Worm (Caenorhabditis elegans): ENCODE measurements around the gene F31F4.17.
"Not testable (repeated sequence)": the region's sequence is repeated elsewhere in the genome, so short reads cannot be mapped to it uniquely, and the experiment has no call there.

F31F4.17 gene

DNA sequence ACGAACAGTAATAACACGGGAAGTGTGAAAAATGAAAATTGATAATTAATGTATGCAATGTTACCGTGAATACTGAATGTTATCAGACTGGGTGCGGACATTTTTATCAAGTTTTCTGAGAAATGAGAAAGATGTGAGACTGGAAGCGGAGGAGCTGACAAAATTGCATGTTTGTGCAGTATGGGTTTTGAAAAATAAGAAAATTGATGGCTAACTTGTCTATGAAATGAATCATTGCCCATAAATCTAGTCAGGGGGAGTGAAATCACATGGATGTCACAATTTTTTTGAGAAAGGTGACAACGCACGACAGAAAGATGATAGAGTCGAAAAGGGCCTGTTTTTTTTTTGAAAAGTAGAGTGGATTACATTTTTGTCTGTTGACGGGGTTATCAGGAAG lies 11.2 kb upstream of the F31F4.17 start, which contains the start of gene sru-24:
sru-24 (minus strand) TSS at position 101 of the 400 bp plus-strand sequence.
- no peak for TF ChIP-seq elt-2 (tag; optimal IDR thresholded peaks at IDR 0.05)
- no peak for TF ChIP-seq ztf-16 (tag; optimal IDR thresholded peaks at IDR 0.05)
- no peak for TF ChIP-seq nhr-232 (tag; optimal IDR thresholded peaks at IDR 0.05)
- no peak for TF ChIP-seq ceh-31 (tag; optimal IDR thresholded peaks at IDR 0.05)
- TF ChIP-seq pqm-1 (tag; optimal IDR thresholded peaks at IDR 0.05), result no peak
- no peak for TF ChIP-seq pag-3 (tag; optimal IDR thresholded peaks at IDR 0.05; ENCODE audit: borderline replicate concordance)
- no peak for TF ChIP-seq unc-3 (GFP tag; conservative IDR thresholded peaks at IDR 0.05)
- no peak for TF ChIP-seq unc-3 (tag; optimal IDR thresholded peaks at IDR 0.05)
- no peak for TF ChIP-seq hlh-15 (tag; optimal IDR thresholded peaks at IDR 0.05)
- TF ChIP-seq ceh-2 (tag; optimal IDR thresholded peaks at IDR 0.05), result no peak

DNA sequence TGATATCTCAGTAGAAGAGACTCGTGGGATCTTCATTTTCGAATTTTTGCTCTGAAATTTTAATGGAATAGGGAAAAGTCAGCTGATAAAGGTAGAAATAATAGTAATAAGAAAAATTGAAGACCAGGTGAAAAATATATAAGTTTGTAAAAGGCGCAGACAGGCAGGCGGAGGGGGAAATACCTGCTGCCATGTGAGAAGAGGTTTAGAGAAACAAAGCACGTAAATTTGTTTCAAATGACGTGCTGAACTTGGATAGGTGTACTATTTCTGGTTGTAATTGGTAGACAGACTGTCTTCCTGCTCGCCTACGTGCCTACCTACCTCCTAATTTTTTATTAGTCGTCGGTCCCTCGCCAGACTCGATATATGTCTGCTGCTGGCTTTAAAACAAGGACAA lies 7.3 kb upstream of the F31F4.17 start, which contains the start of gene nhr-180:
nhr-180 (minus strand) TSS at position 52 of the 400 bp plus-strand sequence.
- TF ChIP-seq elt-2 (tag; optimal IDR thresholded peaks at IDR 0.05) (no peak), ceh-14 (tag; optimal IDR thresholded peaks at IDR 0.05) (no peak), ceh-30 (tag; optimal IDR thresholded peaks at IDR 0.05) (no peak), dve-1 (tag; optimal IDR thresholded peaks at IDR 0.05) (no peak), pha-4 (tag; optimal IDR thresholded peaks at IDR 0.05) (no peak), T23F11.4 (GFP tag; optimal IDR thresholded peaks at IDR 0.05) (no peak), ref-2 (tag; optimal IDR thresholded peaks at IDR 0.05) (no peak), ceh-45 (GFP tag; IDR thresholded peaks at IDR 0.05) (no peak)

DNA sequence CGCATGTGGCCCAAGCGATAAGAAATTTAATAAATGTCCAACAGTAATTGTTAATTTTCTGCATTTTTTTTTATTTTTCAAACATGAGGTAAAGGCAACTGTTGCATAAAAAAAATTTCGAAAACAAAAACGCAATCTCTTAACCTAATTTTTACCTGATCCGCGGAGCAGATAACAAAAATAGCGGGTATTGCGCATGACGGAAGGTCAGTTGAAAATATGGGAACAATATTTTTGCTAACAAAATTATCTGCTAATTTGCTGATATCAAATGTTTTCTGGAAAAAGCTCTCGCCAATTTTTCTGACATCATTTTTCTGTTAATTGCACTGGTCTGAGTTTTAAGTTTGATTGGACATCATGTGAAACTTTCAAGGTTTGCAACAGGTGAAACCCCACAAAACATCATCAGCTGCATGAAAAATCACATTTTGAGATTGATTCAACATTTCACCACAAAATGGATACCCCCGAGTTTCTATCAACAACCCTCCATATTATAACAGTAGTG lies 4.3 kb upstream of the F31F4.17 start, which contains the start of the genes F31F4.11 and srh-266:
F31F4.11 (minus strand) TSS at position 101 of the 511 bp plus-strand sequence.
srh-266 (plus strand) TSS at position 461 of the 511 bp plus-strand sequence.
- no peak for TF ChIP-seq sdc-2 (tag; optimal IDR thresholded peaks at IDR 0.05)
- TF ChIP-seq pag-3 (tag; optimal IDR thresholded peaks at IDR 0.05; ENCODE audit: borderline replicate concordance), result no peak
- TF ChIP-seq C08G9.2 (tag; optimal IDR thresholded peaks at IDR 0.05), result no peak
- TF ChIP-seq dve-1 (tag; optimal IDR thresholded peaks at IDR 0.05), result no peak
- TF ChIP-seq hlh-15 (tag; optimal IDR thresholded peaks at IDR 0.05), result no peak

DNA sequence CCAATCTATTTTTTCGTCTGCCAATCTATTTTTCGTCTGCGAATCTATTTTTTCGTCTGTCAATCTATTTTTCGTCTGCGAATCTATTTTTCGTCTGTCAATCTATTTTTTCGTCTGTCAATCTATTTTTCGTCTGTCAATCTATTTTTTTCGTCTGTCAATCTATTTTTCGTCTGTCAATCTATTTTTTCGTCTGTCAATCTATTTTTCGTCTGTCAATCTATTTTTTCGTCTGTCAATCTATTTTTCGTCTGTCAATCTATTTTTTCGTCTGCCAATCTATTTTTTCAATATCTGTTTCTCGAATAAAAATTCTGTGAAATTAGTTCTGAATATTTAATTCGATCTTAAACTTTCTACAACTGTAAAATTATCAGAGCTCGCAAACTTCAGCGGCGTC lies 2.0 kb downstream of the F31F4.17 start:
- TF ChIP-seq unc-3 (GFP tag; conservative IDR thresholded peaks at IDR 0.05), result 0 out of 2 replicates have a peak, but pooled peaks have one; percentile 49
- not testable (repeated sequence) for TF ChIP-seq unc-3 (tag; optimal IDR thresholded peaks at IDR 0.05)

DNA sequence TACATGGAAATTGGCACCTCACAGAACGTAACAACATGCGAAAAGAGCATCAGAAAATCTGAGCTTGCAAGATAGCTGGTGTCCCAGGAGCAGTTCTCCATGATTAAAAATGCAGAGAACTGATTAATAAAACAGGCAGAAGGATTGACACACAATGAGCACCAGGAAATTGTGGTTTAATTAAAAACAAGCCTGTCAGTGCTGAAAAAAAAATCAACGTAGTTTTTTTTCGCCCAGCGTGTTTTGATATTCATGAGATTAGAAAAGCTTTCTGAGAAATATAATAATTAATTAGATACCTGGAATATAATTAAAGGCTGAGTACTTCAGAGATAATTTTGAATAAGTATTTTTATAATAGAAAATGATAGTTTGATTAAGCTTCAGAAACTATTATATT lies 2.4 kb downstream of the F31F4.17 start, which contains the start of gene srh-246:
srh-246 (minus strand) TSS at position 101 of the 400 bp plus-strand sequence.
- TF ChIP-seq F13H6.1 (tag; optimal IDR thresholded peaks at IDR 0.05) (no peak), ztf-16 (tag; optimal IDR thresholded peaks at IDR 0.05) (no peak), unc-86 (tag; optimal IDR thresholded peaks at IDR 0.05) (no peak), ceh-9 (tag; optimal IDR thresholded peaks at IDR 0.05) (no peak), pqm-1 (tag; optimal IDR thresholded peaks at IDR 0.05) (no peak), K02D7.2 (tag; optimal IDR thresholded peaks at IDR 0.05) (no peak), ceh-48 (tag; optimal IDR thresholded peaks at IDR 0.05) (no peak), ceh-31 (tag; optimal IDR thresholded peaks at IDR 0.05) (no peak)

DNA sequence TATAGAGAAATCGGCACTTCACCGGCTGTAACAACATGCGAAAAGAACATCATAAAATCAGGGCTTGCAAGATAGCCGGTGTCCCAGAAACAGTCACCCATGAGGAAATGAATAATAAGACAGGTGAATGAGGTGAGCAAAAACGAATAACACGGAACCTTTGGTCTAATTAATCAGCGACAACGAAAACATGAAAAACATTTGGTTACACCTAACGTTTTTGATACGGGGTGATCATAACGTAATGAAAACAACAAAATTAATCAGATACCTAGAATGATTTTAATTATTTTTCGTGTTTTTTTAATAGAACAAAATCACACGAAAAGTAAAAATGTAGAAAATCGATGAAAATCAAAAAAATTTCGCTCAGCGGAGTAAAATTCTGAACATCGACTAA lies 4.3 kb downstream of the F31F4.17 start, which contains the start of gene srh-245:
srh-245 (minus strand) TSS at position 101 of the 400 bp plus-strand sequence.
- no peak for TF ChIP-seq ahr-1 (tag; optimal IDR thresholded peaks at IDR 0.05)
- no peak for TF ChIP-seq sox-4 (tag; optimal IDR thresholded peaks at IDR 0.05)
- TF ChIP-seq ttx-3 (tag; optimal IDR thresholded peaks at IDR 0.05), result no peak

DNA sequence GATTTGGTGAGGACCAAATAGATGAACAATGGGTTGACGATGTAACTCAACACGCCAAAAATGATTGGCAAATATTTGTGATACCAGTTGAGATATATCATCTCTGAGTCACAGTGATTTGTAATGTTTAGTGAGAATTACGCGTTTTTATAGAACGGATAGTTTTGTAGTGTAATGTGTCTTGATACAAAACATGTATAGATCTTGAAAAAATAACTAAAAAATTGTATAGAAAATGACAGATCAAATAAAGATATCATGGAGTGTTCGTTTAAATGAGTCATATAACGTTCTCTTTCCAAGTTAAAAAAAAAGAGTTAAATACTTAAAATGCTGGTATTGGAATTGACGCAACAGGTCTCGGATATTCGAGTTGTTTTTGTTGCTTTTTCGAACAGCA lies 5.7 kb downstream of the F31F4.17 start, which contains the start of gene srj-6:
srj-6 (minus strand) TSS at position 101 of the 400 bp plus-strand sequence.
- TF ChIP-seq ceh-18 (tag; optimal IDR thresholded peaks at IDR 0.05) (no peak), sdc-2 (tag; optimal IDR thresholded peaks at IDR 0.05) (no peak), ceh-31 (tag; optimal IDR thresholded peaks at IDR 0.05) (no peak), ceh-9 (tag; optimal IDR thresholded peaks at IDR 0.05) (no peak), unc-42 (tag; optimal IDR thresholded peaks at IDR 0.05) (no peak), ttx-3 (tag; optimal IDR thresholded peaks at IDR 0.05) (no peak), ceh-14 (tag; optimal IDR thresholded peaks at IDR 0.05) (no peak), dmd-4 (tag; optimal IDR thresholded peaks at IDR 0.05; ENCODE audit: borderline replicate concordance) (no peak), ets-4 (tag; optimal IDR thresholded peaks at IDR 0.05) (no peak), unc-55 (GFP tag; optimal IDR thresholded peaks at IDR 0.05) (no peak), hlh-15 (tag; optimal IDR thresholded peaks at IDR 0.05) (no peak), hlh-8 (tag; optimal IDR thresholded peaks at IDR 0.05) (no peak), C08G9.2 (tag; optimal IDR thresholded peaks at IDR 0.05) (no peak), sox-4 (tag; optimal IDR thresholded peaks at IDR 0.05) (no peak)

Measured in whole organism, late embryonic.